Worm (Caenorhabditis elegans) whole organism, midembryonic: Measurements from ENCODE around the gene sru-21.

Source experiments
- T22C8.4 ChIP-seq: fragments of 200-800 bp; sonication (Bioruptor generic); IDR thresholded peaks from 2 replicates; pipeline ENCODE4 v1.3.6; 2022; ENCODE audit warnings: missing genetic modification characterization, missing compliant biosample characterization
- cog-1 ChIP-seq: sonication (generic microtip); optimal IDR thresholded peaks from 2 replicates; lab custom pipeline; 2016; ENCODE audit warnings: missing genetic modification characterization, missing compliant biosample characterization
- flt-1 ChIP-seq: fragments of 200-800 bp; sonication (Bioruptor generic); IDR thresholded peaks from 2 replicates; pipeline ENCODE4 v1.3.6; 2022; ENCODE audit warnings: missing genetic modification characterization, missing compliant biosample characterization
- klf-2 ChIP-seq: fragments of 200-800 bp; sonication (Bioruptor generic); conservative IDR thresholded peaks from 2 replicates; pipeline ENCODE4 v1.3.6; 2022; ENCODE audit warnings: missing genetic modification reagents, missing genetic modification characterization, missing compliant biosample characterization
- med-1 ChIP-seq: sonication (generic microtip); optimal IDR thresholded peaks from 2 replicates; lab custom pipeline; 2017; ENCODE audit warnings: missing genetic modification characterization, mild to moderate bottlenecking, missing compliant biosample characterization, antibody characterized with exemption, missing genetic modification reagents; ENCODE audit not compliant: insufficient read depth
- ref-1 ChIP-seq: fragments of 200-800 bp; sonication (Bioruptor generic); conservative IDR thresholded peaks from 2 replicates; pipeline ENCODE4 v1.3.6; 2022; ENCODE audit warnings: missing genetic modification reagents, missing genetic modification characterization, missing compliant biosample characterization
- tab-1 ChIP-seq: fragments of 200-800 bp; sonication (Bioruptor generic); IDR thresholded peaks from 2 replicates; pipeline ENCODE4 v1.3.6; 2022; ENCODE audit warnings: missing genetic modification characterization, missing compliant biosample characterization
- ztf-23 ChIP-seq: fragments of 200-800 bp; sonication (Bioruptor generic); IDR thresholded peaks from 2 replicates; pipeline ENCODE4 v1.3.6; 2022; ENCODE audit warnings: missing genetic modification reagents, missing genetic modification characterization, missing compliant biosample characterization
- ztf-29 ChIP-seq: fragments of 200-800 bp; sonication (Bioruptor generic); IDR thresholded peaks from 2 replicates; pipeline ENCODE4 v1.3.6; 2022; ENCODE audit warnings: missing genetic modification reagents, missing genetic modification characterization, missing compliant biosample characterization

- TF ChIP-seq cog-1 (tag; lab: Kevin White, UChicago) (no peak), tab-1 (no peak), flt-1 (no peak), ztf-29 (GFP tag; lab: Robert Waterston, UW) (no peak), ztf-23 (GFP tag; lab: Robert Waterston, UW) (no peak), med-1 (GFP tag; lab: Kevin White, UChicago) (no peak), klf-2 (no peak), ref-1 (no peak), T22C8.4 (GFP tag; lab: Robert Waterston, UW) (no peak)
These were observed 37.5 kb downstream of the sru-21 start, which contains the start of gene Y45F10C.4 for ce11 chrIV:13664090-13664489.
